Worm (Caenorhabditis elegans): ENCODE measurements around the gene clec-222.
"Not testable (repeated sequence)": the region's sequence is repeated elsewhere in the genome, so short reads cannot be mapped to it uniquely, and the experiment has no call there.

clec-222 gene

DNA sequence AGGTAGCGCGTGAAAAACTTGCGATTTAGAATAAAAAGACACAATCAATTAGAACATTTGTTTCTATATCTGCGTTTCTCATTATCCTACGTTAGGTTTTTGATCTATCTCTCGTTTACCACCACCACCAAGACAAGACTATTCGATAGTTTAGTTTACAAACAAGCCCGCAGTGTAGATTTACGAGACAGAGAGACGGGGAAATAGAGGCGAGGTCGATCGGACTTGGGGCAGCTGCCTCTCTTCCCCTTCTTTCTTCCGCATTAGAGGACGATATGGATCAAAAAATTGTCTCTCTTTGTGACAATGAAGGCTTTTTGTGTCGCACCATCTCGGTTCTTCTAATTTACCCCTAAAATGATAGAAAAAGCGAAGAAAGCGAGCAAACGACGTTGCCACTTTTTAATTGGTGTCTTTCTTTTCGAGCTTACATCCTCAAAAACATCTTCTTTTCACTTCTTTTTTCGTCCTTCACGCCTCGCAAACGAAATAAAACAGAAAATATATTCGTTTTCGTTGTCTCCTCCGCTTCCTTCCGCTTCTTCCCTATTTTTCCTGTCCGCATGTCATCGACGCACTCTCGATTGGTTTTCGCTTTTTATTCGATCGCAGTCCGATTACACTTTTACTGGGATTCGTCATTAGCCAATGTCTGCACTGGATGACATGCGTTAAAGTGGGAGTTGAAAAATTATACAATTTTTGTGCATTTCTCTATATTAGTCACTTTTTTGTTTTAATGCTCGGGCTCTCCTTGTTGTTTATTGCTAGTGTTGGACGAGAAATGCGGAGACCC, 10.5 kb downstream of the clec-222 start:
- TF ChIP-seq hmg-4 (GFP tag; optimal IDR thresholded peaks at IDR 0.05) (peak; percentile 52), tbx-37 (GFP tag; conservative IDR thresholded peaks at IDR 0.05) (no peak)

DNA sequence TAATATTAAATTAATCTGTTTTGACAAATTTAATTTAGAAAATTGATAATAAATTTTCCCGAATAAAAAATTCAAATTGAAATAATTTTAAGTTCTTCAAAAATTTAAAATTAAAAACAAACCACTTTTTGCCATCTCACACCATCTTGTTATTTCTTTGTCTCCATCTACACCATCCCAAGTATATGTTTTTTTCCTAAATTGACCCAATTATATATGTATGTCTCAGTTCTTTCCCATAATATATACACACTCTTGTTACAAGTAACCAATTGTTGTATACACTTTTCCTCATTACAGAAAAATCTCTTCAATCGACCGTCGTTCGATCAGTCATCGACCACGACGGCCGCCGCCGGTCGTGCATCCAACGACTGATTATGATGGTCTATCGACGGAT, 11.1 kb downstream of the clec-222 start, which contains the start of gene gly-20:
TSS of gene gly-20 (plus strand) at position 301 of the 400 bp plus-strand sequence.
- TF ChIP-seq ceh-36 (tag; optimal IDR thresholded peaks at IDR 0.05) (no peak), ceh-13 (GFP tag; optimal IDR thresholded peaks at IDR 0.05) (no peak), F13C5.2 (tag; optimal IDR thresholded peaks at IDR 0.05) (no peak), B0310.2 (tag; optimal IDR thresholded peaks at IDR 0.05) (no peak), hmg-4 (GFP tag; optimal IDR thresholded peaks at IDR 0.05) (no peak), scrt-1 (GFP tag; IDR thresholded peaks at IDR 0.05) (no peak)

DNA sequence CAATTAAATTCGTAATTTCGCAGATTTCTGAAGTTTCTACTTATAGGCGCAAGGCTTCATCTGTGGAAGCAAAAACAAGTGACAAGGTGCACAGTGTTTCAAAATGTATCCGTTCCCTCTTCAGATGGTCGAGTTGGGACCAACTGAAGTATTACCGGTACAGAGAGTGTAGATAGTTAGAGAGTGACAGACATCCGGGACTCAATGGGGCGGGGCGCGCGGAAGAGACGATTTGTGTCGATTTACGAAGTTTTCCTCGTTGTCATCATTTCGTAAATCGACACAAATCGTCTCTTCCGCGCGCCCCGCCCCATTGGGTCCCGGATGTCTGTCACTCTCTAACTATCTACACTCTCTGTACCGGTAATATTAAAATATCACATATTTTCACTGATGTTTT, 15.0 kb downstream of the clec-222 start, which contains the start of gene C03E10.3:
TSS of gene C03E10.3 (plus strand) at position 301 of the 400 bp plus-strand sequence.
- TF ChIP-seq tbx-11 (GFP tag; IDR thresholded peaks at IDR 0.05); F13C5.2 (tag; optimal IDR thresholded peaks at IDR 0.05); ama-1 (optimal IDR thresholded peaks at IDR 0.05): not testable (repeated sequence)

DNA sequence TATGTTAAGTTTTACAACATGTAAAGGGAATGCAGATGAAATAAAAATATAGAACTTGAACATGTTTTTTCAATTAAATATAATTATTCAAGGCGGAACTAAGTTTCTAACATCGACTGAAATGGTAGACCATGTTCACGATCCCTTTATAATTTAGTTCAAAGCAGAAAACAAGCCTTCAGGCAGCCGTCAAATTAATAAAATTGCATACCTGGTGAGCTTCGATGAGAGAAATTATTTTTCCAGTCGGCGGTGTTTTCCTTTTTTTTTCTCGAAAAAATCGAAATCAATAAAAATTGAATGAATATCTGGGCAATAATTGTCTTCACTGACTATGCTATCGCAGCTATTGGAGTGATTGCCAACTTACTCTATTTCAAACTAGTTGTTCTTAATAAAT, 19.7 kb downstream of the clec-222 start, which contains the start of gene C03E10.1:
TSS of gene C03E10.1 (plus strand) at position 301 of the 400 bp plus-strand sequence.
- TF ChIP-seq aly-1 (tag; optimal IDR thresholded peaks at IDR 0.05) (no peak), tbx-11 (GFP tag; IDR thresholded peaks at IDR 0.05) (no peak), hmg-4 (GFP tag; optimal IDR thresholded peaks at IDR 0.05) (no peak), B0310.2 (tag; optimal IDR thresholded peaks at IDR 0.05) (no peak), sea-1 (GFP tag; conservative IDR thresholded peaks at IDR 0.05) (no peak), hmbx-1 (tag; optimal IDR thresholded peaks at IDR 0.05) (no peak), hnd-1 (tag; optimal IDR thresholded peaks at IDR 0.05) (no peak), ets-7 (tag; optimal IDR thresholded peaks at IDR 0.05) (no peak), ama-1 (optimal IDR thresholded peaks at IDR 0.05) (no peak), tra-4 (tag; optimal IDR thresholded peaks at IDR 0.05) (no peak), ceh-36 (tag; optimal IDR thresholded peaks at IDR 0.05) (no peak), scrt-1 (GFP tag; IDR thresholded peaks at IDR 0.05) (no peak), tbx-37 (GFP tag; conservative IDR thresholded peaks at IDR 0.05) (no peak), F13C5.2 (tag; optimal IDR thresholded peaks at IDR 0.05) (no peak), flt-1 (GFP tag; IDR thresholded peaks at IDR 0.05) (no peak), pes-1 (GFP tag; IDR thresholded peaks at IDR 0.05) (no peak), ceh-13 (GFP tag; optimal IDR thresholded peaks at IDR 0.05) (no peak)

DNA sequence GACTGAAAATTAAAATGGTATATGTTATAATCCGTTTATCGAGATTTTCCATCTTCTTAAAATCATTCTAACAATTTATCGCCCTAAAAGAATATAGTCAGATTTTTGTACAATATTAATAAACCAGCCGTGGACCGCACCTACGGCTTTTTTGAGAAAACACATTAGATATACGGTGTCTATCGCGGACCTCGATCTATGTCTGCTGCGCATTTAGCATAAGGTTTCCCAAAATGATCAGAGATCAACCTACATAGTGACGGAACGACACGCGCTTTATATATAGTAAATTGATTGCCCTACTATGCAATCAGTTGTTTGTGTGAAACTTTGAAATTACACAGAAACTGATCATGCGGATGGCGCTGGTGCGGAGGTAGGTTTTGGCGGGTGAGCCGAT, 21.5 kb downstream of the clec-222 start:
- TF ChIP-seq tbx-11 (GFP tag; IDR thresholded peaks at IDR 0.05), result no peak
- TF ChIP-seq sea-1 (GFP tag; conservative IDR thresholded peaks at IDR 0.05), result no peak
- no peak for TF ChIP-seq pes-1 (GFP tag; IDR thresholded peaks at IDR 0.05)

DNA sequence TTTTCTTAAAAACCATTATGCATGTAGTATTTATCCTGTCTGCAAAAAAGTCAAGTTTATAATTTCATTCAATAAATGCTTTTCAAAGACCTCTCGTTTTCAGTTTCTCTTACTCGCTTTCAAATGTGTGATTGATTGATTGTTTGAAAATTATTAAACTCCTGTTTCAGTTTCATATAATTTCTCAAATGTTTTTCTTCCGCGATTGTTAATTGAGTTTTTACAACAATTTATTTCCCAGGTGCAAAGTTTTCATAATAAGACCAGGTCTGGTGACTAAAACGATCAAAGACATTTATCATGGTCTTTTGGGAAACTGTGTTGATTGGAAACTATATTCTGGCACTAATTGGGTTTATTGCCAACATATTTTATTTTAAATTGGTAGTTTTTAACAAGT, 23.2 kb downstream of the clec-222 start, which contains the start of gene T03F7.6:
TSS of gene T03F7.6 (plus strand) at position 301 of the 400 bp plus-strand sequence.
- TF ChIP-seq pes-1 (GFP tag; IDR thresholded peaks at IDR 0.05) (no peak), ceh-13 (GFP tag; optimal IDR thresholded peaks at IDR 0.05) (no peak), tra-4 (tag; optimal IDR thresholded peaks at IDR 0.05) (no peak), F13C5.2 (tag; optimal IDR thresholded peaks at IDR 0.05) (no peak), ama-1 (optimal IDR thresholded peaks at IDR 0.05) (no peak), hmg-4 (GFP tag; optimal IDR thresholded peaks at IDR 0.05) (no peak), hmbx-1 (tag; optimal IDR thresholded peaks at IDR 0.05) (no peak), aly-1 (tag; optimal IDR thresholded peaks at IDR 0.05) (no peak), ets-7 (tag; optimal IDR thresholded peaks at IDR 0.05) (no peak), sea-1 (GFP tag; conservative IDR thresholded peaks at IDR 0.05) (no peak), flt-1 (GFP tag; IDR thresholded peaks at IDR 0.05) (no peak), scrt-1 (GFP tag; IDR thresholded peaks at IDR 0.05) (no peak), hnd-1 (tag; optimal IDR thresholded peaks at IDR 0.05) (no peak), tbx-37 (GFP tag; conservative IDR thresholded peaks at IDR 0.05) (no peak), B0310.2 (tag; optimal IDR thresholded peaks at IDR 0.05) (no peak)

DNA sequence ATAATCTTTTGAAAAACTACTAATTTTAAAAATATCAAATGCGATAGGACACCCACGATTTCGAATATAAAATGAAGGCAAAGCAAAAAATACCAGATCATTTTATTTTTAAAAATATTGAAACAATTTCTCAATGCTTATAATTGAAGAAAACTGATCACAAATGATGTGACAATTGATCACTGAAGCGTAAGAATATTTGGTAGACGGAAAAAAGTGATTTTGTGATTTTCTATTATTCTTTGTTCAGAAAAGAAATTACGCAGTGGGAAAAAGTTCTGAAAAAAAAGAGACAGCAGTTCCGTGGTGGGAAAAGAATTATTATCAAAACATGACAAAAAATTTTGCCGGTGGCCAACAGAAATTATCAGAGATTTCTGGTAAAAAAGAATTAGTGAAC, 27.5 kb downstream of the clec-222 start, which contains the start of gene T03F7.5:
TSS of gene T03F7.5 (minus strand) at position 101 of the 400 bp plus-strand sequence.
- TF ChIP-seq ceh-36 (tag; optimal IDR thresholded peaks at IDR 0.05) (no peak), ama-1 (optimal IDR thresholded peaks at IDR 0.05) (no peak), scrt-1 (GFP tag; IDR thresholded peaks at IDR 0.05) (no peak), pes-1 (GFP tag; IDR thresholded peaks at IDR 0.05) (no peak), F13C5.2 (tag; optimal IDR thresholded peaks at IDR 0.05) (no peak), tbx-37 (GFP tag; conservative IDR thresholded peaks at IDR 0.05) (no peak), aly-1 (tag; optimal IDR thresholded peaks at IDR 0.05) (no peak), B0310.2 (tag; optimal IDR thresholded peaks at IDR 0.05) (no peak), tra-4 (tag; optimal IDR thresholded peaks at IDR 0.05) (no peak), sea-1 (GFP tag; conservative IDR thresholded peaks at IDR 0.05) (no peak)

DNA sequence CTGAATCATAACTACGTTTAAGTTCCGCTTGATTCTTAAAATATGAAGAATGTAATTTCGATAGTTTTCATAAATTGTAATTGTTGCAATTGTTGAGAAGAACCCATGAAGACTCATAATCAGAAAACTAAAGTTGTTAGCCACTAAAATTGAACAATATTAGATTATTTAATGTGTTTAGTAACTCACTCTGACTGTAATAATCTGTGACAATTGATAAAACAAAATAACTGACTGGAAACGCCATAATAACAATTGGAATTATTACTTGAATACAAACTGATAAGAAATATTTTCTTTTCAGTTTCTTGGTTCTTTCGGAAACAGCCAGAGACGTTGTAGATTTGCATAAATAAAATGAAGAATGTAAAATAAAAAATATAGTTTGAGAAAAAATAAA, 28.3 kb downstream of the clec-222 start:
- TF ChIP-seq scrt-1 (GFP tag; IDR thresholded peaks at IDR 0.05) (no peak), hmg-4 (GFP tag; optimal IDR thresholded peaks at IDR 0.05) (no peak), B0310.2 (tag; optimal IDR thresholded peaks at IDR 0.05) (no peak), pes-1 (GFP tag; IDR thresholded peaks at IDR 0.05) (no peak), tbx-11 (GFP tag; IDR thresholded peaks at IDR 0.05) (no peak), ceh-36 (tag; optimal IDR thresholded peaks at IDR 0.05) (no peak), ama-1 (optimal IDR thresholded peaks at IDR 0.05) (no peak), sea-1 (GFP tag; conservative IDR thresholded peaks at IDR 0.05) (no peak), F13C5.2 (tag; optimal IDR thresholded peaks at IDR 0.05) (no peak), tra-4 (tag; optimal IDR thresholded peaks at IDR 0.05) (no peak), ceh-13 (GFP tag; optimal IDR thresholded peaks at IDR 0.05) (no peak), ets-7 (tag; optimal IDR thresholded peaks at IDR 0.05) (no peak)

Measured in whole organism, early embryonic.